Fruit fly (Drosophila melanogaster) whole organism, prepupa: ENCODE results near the gene eIF4E6.
A peak's percentile ranks its signal among the peaks of the same experiment; 100 is the strongest.

Experiments used
- Blimp-1 ChIP-seq: fragments of 200-800 bp; sonication (Bioruptor generic); optimal IDR thresholded peaks from 3 replicates; lab custom pipeline; 2017; ENCODE audit warnings: missing biosample characterization, missing genetic modification characterization, mild to moderate bottlenecking, moderate library complexity, missing genetic modification reagents
- CG10631 ChIP-seq: fragments of 200-800 bp; sonication (Bioruptor generic); optimal IDR thresholded peaks from 2 replicates; lab custom pipeline; 2016; ENCODE audit warnings: missing biosample characterization, missing genetic modification characterization
- CG10669 ChIP-seq: fragments of 200-800 bp; sonication (Bioruptor generic); optimal IDR thresholded peaks from 3 replicates; lab custom pipeline; 2018; ENCODE audit warnings: missing biosample characterization, mild to moderate bottlenecking, missing genetic modification characterization, moderate library complexity
- CG11294 ChIP-seq: fragments of 200-800 bp; sonication (Bioruptor generic); IDR thresholded peaks from 2 replicates; pipeline ENCODE4 v1.3.6; 2022; ENCODE audit warnings: missing biosample characterization, missing genetic modification characterization
- CG11762 ChIP-seq: fragments of 200-800 bp; sonication (Bioruptor generic); optimal IDR thresholded peaks from 3 replicates; lab custom pipeline; 2016; ENCODE audit warnings: missing biosample characterization, missing genetic modification characterization; ENCODE audit not compliant: insufficient read depth
- CG11902 ChIP-seq: fragments of 200-800 bp; sonication (Bioruptor generic); optimal IDR thresholded peaks from 3 replicates; lab custom pipeline; 2016; ENCODE audit warnings: missing biosample characterization, missing genetic modification characterization
- CG15336 ChIP-seq: fragments of 200-800 bp; sonication (Bioruptor generic); IDR thresholded peaks from 2 replicates; pipeline ENCODE4 v1.3.6; 2022; ENCODE audit warnings: missing biosample characterization, missing genetic modification characterization
- CG1621 ChIP-seq: fragments of 200-800 bp; sonication (Bioruptor generic); optimal IDR thresholded peaks from 3 replicates; lab custom pipeline; 2018; ENCODE audit warnings: missing biosample characterization, mild to moderate bottlenecking, missing genetic modification characterization
- CG16779 ChIP-seq: fragments of 200-800 bp; sonication (Bioruptor generic); optimal IDR thresholded peaks from 3 replicates; lab custom pipeline; 2017; ENCODE audit warnings: missing biosample characterization, mild to moderate bottlenecking, missing genetic modification characterization
- CG3032 ChIP-seq: fragments of 200-800 bp; optimal IDR thresholded peaks from 2 replicates; lab custom pipeline; 2019; ENCODE audit warnings: missing biosample characterization, mild to moderate bottlenecking, missing genetic modification characterization, moderate library complexity
- CG31627 ChIP-seq: fragments of 200-800 bp; sonication (Bioruptor generic); optimal IDR thresholded peaks from 3 replicates; lab custom pipeline; 2016; ENCODE audit warnings: missing biosample characterization, missing genetic modification characterization
- CG32006 ChIP-seq: fragments of 200-800 bp; sonication (Bioruptor generic); optimal IDR thresholded peaks from 3 replicates; lab custom pipeline; 2017; ENCODE audit warnings: missing biosample characterization, mild to moderate bottlenecking, missing genetic modification characterization
- CG34406 ChIP-seq: fragments of 200-800 bp; sonication (Bioruptor generic); optimal IDR thresholded peaks from 3 replicates; lab custom pipeline; 2016; ENCODE audit warnings: missing biosample characterization, missing genetic modification characterization
- CG3919 ChIP-seq: fragments of 200-800 bp; sonication (Bioruptor generic); optimal IDR thresholded peaks from 3 replicates; lab custom pipeline; 2016; ENCODE audit warnings: missing biosample characterization, missing genetic modification characterization
- CG4318 ChIP-seq: fragments of 200-800 bp; sonication (Bioruptor generic); optimal IDR thresholded peaks from 3 replicates; lab custom pipeline; 2017; ENCODE audit warnings: missing biosample characterization, mild to moderate bottlenecking, missing genetic modification characterization
- CG7368 ChIP-seq: fragments of 200-800 bp; sonication (Bioruptor generic); optimal IDR thresholded peaks from 3 replicates; lab custom pipeline; 2016; ENCODE audit warnings: missing biosample characterization, missing genetic modification characterization
- CG8119 ChIP-seq: fragments of 200-800 bp; sonication (Bioruptor generic); IDR thresholded peaks from 3 replicates; pipeline ENCODE4 v1.3.6; 2022; ENCODE audit warnings: missing biosample characterization, missing genetic modification characterization
- CG8319 ChIP-seq: fragments of 200-800 bp; sonication (Bioruptor generic); optimal IDR thresholded peaks from 3 replicates; lab custom pipeline; 2016; ENCODE audit warnings: missing biosample characterization, missing genetic modification characterization
- CG9139 ChIP-seq: fragments of 200-800 bp; sonication (Bioruptor generic); optimal IDR thresholded peaks from 3 replicates; lab custom pipeline; 2017; ENCODE audit warnings: missing biosample characterization, mild to moderate bottlenecking, missing genetic modification characterization
- Eip75B ChIP-seq: fragments of 200-800 bp; sonication (Bioruptor generic); optimal IDR thresholded peaks from 3 replicates; lab custom pipeline; 2016; ENCODE audit warnings: missing biosample characterization, missing genetic modification characterization
- Eip78C ChIP-seq: fragments of 200-800 bp; sonication (Bioruptor generic); peaks from one replicate; lab custom pipeline; 2016; ENCODE audit warnings: missing biosample characterization, missing genetic modification characterization
- Eip93F ChIP-seq: fragments of 200-800 bp; sonication (Bioruptor generic); optimal IDR thresholded peaks from 2 replicates; lab custom pipeline; 2016; ENCODE audit warnings: missing biosample characterization, mild to moderate bottlenecking, missing genetic modification characterization
- Ets21C ChIP-seq: fragments of 200-800 bp; sonication (Bioruptor generic); optimal IDR thresholded peaks from 3 replicates; lab custom pipeline; 2016; ENCODE audit warnings: missing biosample characterization, missing genetic modification characterization
- Ets96B ChIP-seq: fragments of 200-800 bp; optimal IDR thresholded peaks from 2 replicates; lab custom pipeline; 2019; ENCODE audit warnings: missing biosample characterization, mild to moderate bottlenecking, missing genetic modification characterization, moderate library complexity
- Gug ChIP-seq: fragments of 200-800 bp; sonication (Bioruptor generic); IDR thresholded peaks from 2 replicates; pipeline ENCODE4 v1.3.6; 2022; ENCODE audit warnings: missing biosample characterization, missing genetic modification characterization
- Hr38 ChIP-seq: sonication (Bioruptor generic); optimal IDR thresholded peaks from 2 replicates; lab custom pipeline; 2016; ENCODE audit warnings: missing biosample characterization, missing genetic modification characterization
- Hr39 ChIP-seq: fragments of 200-800 bp; sonication (Bioruptor generic); optimal IDR thresholded peaks from 2 replicates; lab custom pipeline; 2016; ENCODE audit warnings: missing biosample characterization, missing genetic modification characterization
- Hr4 ChIP-seq: fragments of 200-800 bp; sonication (Bioruptor generic); optimal IDR thresholded peaks from 3 replicates; lab custom pipeline; 2016; ENCODE audit warnings: missing biosample characterization, missing genetic modification characterization
- Lpt ChIP-seq: fragments of 200-800 bp; sonication (Bioruptor generic); optimal IDR thresholded peaks from 3 replicates; lab custom pipeline; 2016; ENCODE audit warnings: missing biosample characterization, missing genetic modification characterization
- Met ChIP-seq: fragments of 200-800 bp; sonication (Bioruptor generic); optimal IDR thresholded peaks from 3 replicates; lab custom pipeline; 2016; ENCODE audit warnings: missing biosample characterization, missing genetic modification characterization
- OdsH ChIP-seq: fragments of 200-800 bp; sonication (Bioruptor generic); optimal IDR thresholded peaks from 3 replicates; lab custom pipeline; 2016; ENCODE audit warnings: missing biosample characterization, missing genetic modification characterization
- Smox ChIP-seq: fragments of 200-800 bp; sonication (Bioruptor generic); optimal IDR thresholded peaks from 3 replicates; lab custom pipeline; 2016; ENCODE audit warnings: missing biosample characterization, missing genetic modification characterization
- Sox102F ChIP-seq: fragments of 200-800 bp; sonication (Bioruptor generic); optimal IDR thresholded peaks from 2 replicates; lab custom pipeline; 2016; ENCODE audit warnings: missing biosample characterization, mild to moderate bottlenecking, missing genetic modification characterization
- Sox14 ChIP-seq: fragments of 200-800 bp; sonication (Bioruptor generic); optimal IDR thresholded peaks from 3 replicates; lab custom pipeline; 2016; ENCODE audit warnings: missing biosample characterization, missing genetic modification characterization
- Sox15 ChIP-seq: fragments of 200-800 bp; sonication (Bioruptor generic); optimal IDR thresholded peaks from 3 replicates; lab custom pipeline; 2016; ENCODE audit warnings: missing biosample characterization, missing genetic modification characterization
- achi ChIP-seq: fragments of 200-800 bp; sonication (Bioruptor generic); optimal IDR thresholded peaks from 3 replicates; lab custom pipeline; 2016; ENCODE audit warnings: missing biosample characterization, missing genetic modification characterization
- acj6 ChIP-seq: fragments of 200-800 bp; sonication (Bioruptor generic); optimal IDR thresholded peaks from 3 replicates; lab custom pipeline; 2016; ENCODE audit warnings: missing biosample characterization, missing genetic modification characterization
- cyc ChIP-seq: fragments of 200-800 bp; sonication (Bioruptor generic); optimal IDR thresholded peaks from 3 replicates; lab custom pipeline; 2016; ENCODE audit warnings: missing biosample characterization, missing genetic modification characterization
- dac ChIP-seq: fragments of 200-800 bp; sonication (Bioruptor generic); optimal IDR thresholded peaks from 2 replicates; lab custom pipeline; 2017; ENCODE audit warnings: missing biosample characterization, mild to moderate bottlenecking, missing genetic modification characterization
- dsx ChIP-seq: fragments of 200-800 bp; optimal IDR thresholded peaks from 3 replicates; lab custom pipeline; 2019; ENCODE audit warnings: missing biosample characterization, mild to moderate bottlenecking, missing genetic modification characterization, moderate library complexity; ENCODE audit not compliant: poor library complexity, severe bottlenecking
- eg ChIP-seq: fragments of 200-800 bp; sonication (Bioruptor generic); IDR thresholded peaks from 3 replicates; pipeline ENCODE4 v1.3.6; 2022; ENCODE audit warnings: missing biosample characterization, missing genetic modification characterization
- esn ChIP-seq: fragments of 200-800 bp; sonication (Bioruptor generic); optimal IDR thresholded peaks from 2 replicates; lab custom pipeline; 2016; ENCODE audit warnings: missing biosample characterization, mild to moderate bottlenecking, missing genetic modification characterization, moderate library complexity
- fd59A ChIP-seq: fragments of 200-800 bp; sonication (Bioruptor generic); optimal IDR thresholded peaks from 2 replicates; lab custom pipeline; 2017; ENCODE audit warnings: missing biosample characterization, mild to moderate bottlenecking, missing genetic modification characterization, missing genetic modification reagents
- fd85E ChIP-seq: fragments of 200-800 bp; sonication (Bioruptor generic); optimal IDR thresholded peaks from 3 replicates; lab custom pipeline; 2016; ENCODE audit warnings: missing biosample characterization, missing genetic modification characterization
- fkh ChIP-seq: fragments of 200-800 bp; sonication (Bioruptor generic); optimal IDR thresholded peaks from 3 replicates; lab custom pipeline; 2017; ENCODE audit warnings: missing biosample characterization, mild to moderate bottlenecking, missing genetic modification characterization, moderate library complexity
- lz ChIP-seq: fragments of 200-800 bp; sonication (Bioruptor generic); optimal IDR thresholded peaks from 3 replicates; lab custom pipeline; 2016; ENCODE audit warnings: missing biosample characterization, missing genetic modification characterization
- pdm3 ChIP-seq: fragments of 200-800 bp; sonication (Bioruptor generic); optimal IDR thresholded peaks from 3 replicates; lab custom pipeline; 2016; ENCODE audit warnings: missing biosample characterization, missing genetic modification characterization
- spab ChIP-seq: fragments of 200-800 bp; sonication (Bioruptor generic); optimal IDR thresholded peaks from 2 replicates; lab custom pipeline; 2017; ENCODE audit warnings: missing biosample characterization, mild to moderate bottlenecking, missing genetic modification characterization, missing genetic modification reagents
- ss ChIP-seq, 2 experiments: fragments of 200-800 bp; sonication (Bioruptor generic); optimal IDR thresholded peaks; 2 replicates in 1 of 2; 3 replicates in 1 of 2; lab custom pipeline; 2017 to 2018; ENCODE audit warnings: mild to moderate bottlenecking in 2 of 2, missing biosample characterization in 2 of 2, missing genetic modification characterization in 2 of 2, moderate library complexity in 1 of 2
- topi ChIP-seq: fragments of 200-800 bp; sonication (Bioruptor generic); optimal IDR thresholded peaks from 3 replicates; lab custom pipeline; 2016; ENCODE audit warnings: missing biosample characterization, missing genetic modification characterization
- vri ChIP-seq: fragments of 200-800 bp; sonication (Bioruptor generic); optimal IDR thresholded peaks from 3 replicates; lab custom pipeline; 2016; ENCODE audit warnings: missing biosample characterization, mild to moderate bottlenecking, missing genetic modification characterization

Gene eIF4E6

DNA sequence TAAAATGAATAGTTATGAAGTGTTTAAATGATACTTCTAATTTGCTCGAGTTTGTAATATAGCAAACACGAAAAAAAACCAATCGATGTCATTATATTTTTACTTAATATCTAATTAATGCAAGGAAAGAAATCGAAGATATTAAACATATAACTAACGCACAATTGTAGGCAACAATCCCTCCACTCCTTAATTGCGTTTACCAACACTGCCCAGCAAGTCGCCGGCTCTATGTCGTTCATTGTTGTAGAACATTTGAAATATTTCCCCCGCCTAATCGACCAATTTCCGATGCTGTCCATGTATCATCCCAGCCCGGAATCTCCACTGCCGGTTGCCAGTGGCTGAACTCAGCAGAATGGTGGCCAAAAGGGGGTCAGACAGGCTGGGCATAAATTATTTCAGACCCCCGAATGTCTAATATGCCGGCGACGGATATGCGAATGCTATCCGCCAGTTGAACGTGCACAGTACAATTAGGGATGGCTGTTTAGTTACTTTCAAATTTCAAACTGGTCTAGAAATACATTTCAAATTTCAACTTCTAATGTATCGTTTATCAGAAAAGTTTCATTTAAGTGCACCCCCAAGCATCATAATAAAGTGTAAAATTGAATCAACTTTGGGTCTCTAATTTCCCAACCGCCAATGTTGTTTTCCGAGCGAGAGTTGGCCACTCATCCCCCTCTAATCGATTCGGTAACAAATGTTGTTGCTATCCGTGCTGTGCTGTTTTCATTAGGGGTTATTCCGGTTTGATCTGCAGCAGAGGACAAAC lies 41.6 kb upstream of the eIF4E6 start:
- no peak for TF ChIP-seq cyc
- TF ChIP-seq Met (GFP tag; lab: Kevin White, UChicago): peak; percentile 23
- TF ChIP-seq vri (GFP tag; lab: Kevin White, UChicago): peak; percentile 12
- peak; percentile 35 for TF ChIP-seq Eip78C (GFP tag; lab: Kevin White, UChicago)
- TF ChIP-seq achi (GFP tag; lab: Kevin White, UChicago): no peak
- no peak for TF ChIP-seq CG16779 (tag; lab: Kevin White, UChicago)
- no peak for TF ChIP-seq Sox102F (GFP tag; lab: Kevin White, UChicago)
- peak; percentile 32 for TF ChIP-seq CG32006 (GFP tag; lab: Kevin White, UChicago)
- peak; percentile 6 for TF ChIP-seq topi
- TF ChIP-seq Sox15 (GFP tag; lab: Kevin White, UChicago): no peak
- TF ChIP-seq OdsH: no peak
- no peak for TF ChIP-seq CG4318 (GFP tag; lab: Kevin White, UChicago)
- TF ChIP-seq CG10669: no peak
- TF ChIP-seq Hr4: peak; percentile 23
- no peak for TF ChIP-seq Hr38 (GFP tag; lab: Kevin White, UChicago)
- peak; percentile 8 for TF ChIP-seq acj6
- no peak for TF ChIP-seq fd85E
- no peak for TF ChIP-seq Sox14 (GFP tag; lab: Kevin White, UChicago)
- peak; percentile 37 for TF ChIP-seq esn (GFP tag; lab: Kevin White, UChicago)
- no peak for TF ChIP-seq pdm3
- no peak for TF ChIP-seq Smox
- no peak for TF ChIP-seq CG1621 (tag; lab: Kevin White, UChicago)
- TF ChIP-seq CG11902 (GFP tag; lab: Kevin White, UChicago): no peak
- TF ChIP-seq dac (GFP tag; lab: Kevin White, UChicago): no peak
- no peak for TF ChIP-seq CG34406
- TF ChIP-seq CG10631 (GFP tag; lab: Kevin White, UChicago): no peak
- TF ChIP-seq fkh (GFP tag; lab: Kevin White, UChicago): no peak
- no peak for TF ChIP-seq Ets21C (GFP tag; lab: Kevin White, UChicago)
- no peak for TF ChIP-seq spab (GFP tag; lab: Kevin White, UChicago)
- TF ChIP-seq CG8119 (GFP tag; lab: Robert Waterston, UW): peak; percentile 35; the same call in 1 of the 3 replicates
- no peak for TF ChIP-seq Gug
- TF ChIP-seq dsx (GFP tag; lab: Kevin White, UChicago): no peak
- TF ChIP-seq CG31627: peak; percentile 14
- peak; percentile 2 for TF ChIP-seq CG11762 (GFP tag; lab: Kevin White, UChicago)
- TF ChIP-seq Blimp-1: no peak
- peak; percentile 7 for TF ChIP-seq Hr39 (GFP tag; lab: Kevin White, UChicago)
- no peak for TF ChIP-seq CG9139
- no peak for TF ChIP-seq CG3032 (tag; lab: Kevin White, UChicago)
- no peak for TF ChIP-seq Eip93F (GFP tag; lab: Kevin White, UChicago)
- no peak for TF ChIP-seq Eip75B (GFP tag; lab: Kevin White, UChicago)
- TF ChIP-seq eg (GFP tag; lab: Robert Waterston, UW): peak; percentile 49; the same call in 1 of the 3 replicates
- TF ChIP-seq lz (GFP tag; lab: Kevin White, UChicago): no peak
- TF ChIP-seq ss (GFP tag; optimal IDR thresholded peaks at IDR 0.05; lab: Kevin White, UChicago): no peak
- TF ChIP-seq Ets96B (tag; lab: Kevin White, UChicago): no peak
- no peak for TF ChIP-seq Lpt
- TF ChIP-seq CG8319: no peak
- TF ChIP-seq CG7368 (GFP tag; lab: Kevin White, UChicago): no peak
- no peak for TF ChIP-seq CG11294 (GFP tag; lab: Robert Waterston, UW)
- TF ChIP-seq CG3919 (GFP tag; lab: Kevin White, UChicago): no peak
- no peak for TF ChIP-seq fd59A (GFP tag; lab: Kevin White, UChicago)
- peak; percentile 34; the same call in 1 of the 2 replicates for TF ChIP-seq CG15336
